Worm (Caenorhabditis elegans): ENCODE data around the gene phat-3.

DNA sequence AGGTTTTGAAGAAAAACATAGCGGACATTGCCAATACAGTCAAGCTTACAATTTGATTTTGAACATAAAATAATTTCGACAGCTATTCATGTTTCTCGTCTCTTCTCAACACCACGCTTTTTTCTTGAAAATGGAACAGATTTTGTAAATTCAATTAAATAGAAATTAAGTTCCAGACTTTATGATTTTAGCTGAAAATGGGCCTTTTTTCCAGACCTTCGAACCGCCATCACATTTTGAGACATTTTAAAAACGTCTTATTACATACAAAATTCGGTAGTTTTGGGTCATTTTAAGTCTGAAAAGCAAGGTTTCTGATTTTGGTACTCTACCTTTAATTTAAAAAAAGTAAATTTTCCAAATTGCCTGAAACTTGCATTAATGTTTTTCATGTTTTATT, 5.6 kb upstream of the phat-3 start, which contains the start of gene C49G7.12:
- TF ChIP-seq lir-3 (tag; optimal IDR thresholded peaks at IDR 0.05; ENCODE audit: poor library complexity): no peak
- no peak for TF ChIP-seq aly-2 (tag; optimal IDR thresholded peaks at IDR 0.05)
- TF ChIP-seq efl-3 (GFP tag; optimal IDR thresholded peaks at IDR 0.05): no peak
- TF ChIP-seq nhr-237 (tag; optimal IDR thresholded peaks at IDR 0.05): no peak
- TF ChIP-seq nhr-28 (tag; optimal IDR thresholded peaks at IDR 0.05): no peak
